Fruit fly (Drosophila melanogaster): ENCODE measurements around the gene CG31229.
A peak's percentile ranks its signal among the peaks of the same experiment; 100 is the strongest.

Gene CG31229

DNA sequence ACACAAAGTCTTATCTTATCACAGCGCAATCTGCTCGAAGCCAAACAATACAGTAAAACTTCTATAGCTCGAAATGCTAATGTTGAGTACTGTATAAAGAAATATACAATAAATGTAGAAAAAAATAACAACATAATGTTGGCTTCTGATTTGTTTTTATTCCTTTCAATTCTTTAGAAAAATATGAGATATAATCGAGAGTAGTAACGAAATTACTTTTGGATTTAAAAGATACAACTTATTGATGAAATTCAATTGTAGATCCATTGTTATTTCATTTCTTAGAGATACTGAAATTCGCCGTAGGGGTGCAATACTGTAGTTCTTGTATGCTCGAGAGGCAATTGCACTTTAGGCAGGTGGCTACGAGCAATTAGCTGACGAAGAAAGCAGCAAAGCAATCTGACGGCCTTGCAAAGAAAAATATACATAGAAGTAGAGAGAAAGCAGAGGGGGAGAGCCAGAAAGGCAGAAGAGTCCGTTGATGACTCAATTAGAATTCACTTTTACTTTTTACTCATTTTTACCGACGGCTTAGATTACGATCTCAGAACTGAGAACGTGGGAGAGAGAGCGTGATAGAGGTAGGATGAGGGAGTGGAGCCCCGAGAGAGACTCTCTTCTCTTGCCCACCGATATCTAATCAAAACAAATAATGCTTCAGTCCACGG is 2.9 kb downstream of the CG31229 start (continued):
- TF ChIP-seq pfk (GFP tag; optimal IDR thresholded peaks at IDR 0.05) = no peak
- TF ChIP-seq CG1024 (GFP tag; IDR thresholded peaks at IDR 0.05) = no peak
- no peak for TF ChIP-seq YL-1 (GFP tag; optimal IDR thresholded peaks at IDR 0.05)
- TF ChIP-seq org-1 (GFP tag; optimal IDR thresholded peaks at IDR 0.05) = peak; percentile 30
- TF ChIP-seq CG6765 (GFP tag; optimal IDR thresholded peaks at IDR 0.05) = peak; percentile 8
- TF ChIP-seq cato (GFP tag; optimal IDR thresholded peaks at IDR 0.05; ENCODE audit: borderline replicate concordance) = no peak
- TF ChIP-seq ssp (GFP tag; IDR thresholded peaks at IDR 0.05) = peak; percentile 24; the same call in 1 of the 2 replicates
- peak; percentile 76 for TF ChIP-seq CG8388 (GFP tag; optimal IDR thresholded peaks at IDR 0.05)
- TF ChIP-seq D (optimal IDR thresholded peaks at IDR 0.05) = no peak
- TF ChIP-seq D (GFP tag; optimal IDR thresholded peaks at IDR 0.05) = no peak
- TF ChIP-seq CG11504 (tag; optimal IDR thresholded peaks at IDR 0.05) = peak; percentile 58
- TF ChIP-seq trem (tag; optimal IDR thresholded peaks at IDR 0.05) = peak; percentile 7
- TF ChIP-seq cwo (GFP tag; optimal IDR thresholded peaks at IDR 0.05) = peak; percentile 32
- TF ChIP-seq CG9797 (GFP tag; optimal IDR thresholded peaks at IDR 0.05) = no peak
- peak; percentile 51 for TF ChIP-seq Fer2 (tag; optimal IDR thresholded peaks at IDR 0.05)
- peak in 1 of 3 experiments; percentile 67 for TF ChIP-seq lola (GFP tag; optimal IDR thresholded peaks at IDR 0.05)
- peak; percentile 95 for TF ChIP-seq Blimp-1 (GFP tag; optimal IDR thresholded peaks at IDR 0.05)
- TF ChIP-seq sna (GFP tag; IDR thresholded peaks at IDR 0.05; ENCODE audit: partially characterized antibody) = no peak
- peak; percentile 22 for TF ChIP-seq Nf-YB (GFP tag; optimal IDR thresholded peaks at IDR 0.05)
- peak; percentile 69 for TF ChIP-seq ind (GFP tag; optimal IDR thresholded peaks at IDR 0.05)
- TF ChIP-seq luna (GFP tag; optimal IDR thresholded peaks at IDR 0.05) = no peak
- TF ChIP-seq Dip3 (GFP tag; optimal IDR thresholded peaks at IDR 0.05) = no peak
- no peak; the same call in 2 of the 3 replicates for TF ChIP-seq ci (GFP tag; IDR thresholded peaks at IDR 0.05)
- TF ChIP-seq sim (GFP tag; IDR thresholded peaks at IDR 0.05) = no peak
- no peak for TF ChIP-seq cg (GFP tag; optimal IDR thresholded peaks at IDR 0.05)
- TF ChIP-seq tll (GFP tag; optimal IDR thresholded peaks at IDR 0.05) = no peak
- TF ChIP-seq CG1602 (GFP tag; optimal IDR thresholded peaks at IDR 0.05) = peak; percentile 24
- TF ChIP-seq CG9727 (GFP tag; optimal IDR thresholded peaks at IDR 0.05) = peak; percentile 41
- TF ChIP-seq oc (tag; optimal IDR thresholded peaks at IDR 0.05) = peak; percentile 3
- no peak for TF ChIP-seq CG5245 (GFP tag; optimal IDR thresholded peaks at IDR 0.05)
- TF ChIP-seq tx (GFP tag; optimal IDR thresholded peaks at IDR 0.05) = no peak
- no peak for TF ChIP-seq CG4707 (GFP tag; optimal IDR thresholded peaks at IDR 0.05)
- TF ChIP-seq sc (optimal IDR thresholded peaks at IDR 0.05) = no peak
- peak; percentile 21 for TF ChIP-seq sc (GFP tag; optimal IDR thresholded peaks at IDR 0.05)
- no peak for TF ChIP-seq Ets97D (GFP tag; optimal IDR thresholded peaks at IDR 0.05)
- TF ChIP-seq Opbp (GFP tag; IDR thresholded peaks at IDR 0.05; ENCODE audit: partially characterized antibody) = no peak
- TF ChIP-seq MTF-1 (GFP tag; optimal IDR thresholded peaks at IDR 0.05; ENCODE audit: borderline replicate concordance) = no peak
- peak; percentile 65 for TF ChIP-seq gsb-n (tag; optimal IDR thresholded peaks at IDR 0.05)
- TF ChIP-seq Neu2 (GFP tag; optimal IDR thresholded peaks at IDR 0.05; ENCODE audit: borderline replicate concordance) = no peak
- TF ChIP-seq gsb (GFP tag; IDR thresholded peaks at IDR 0.05) = no peak
- TF ChIP-seq CG1233 (GFP tag; optimal IDR thresholded peaks at IDR 0.05) = no peak
- peak; percentile 12 for TF ChIP-seq CG14710 (tag; optimal IDR thresholded peaks at IDR 0.05)
- no peak for TF ChIP-seq CkIIα-i1 (GFP tag; IDR thresholded peaks at IDR 0.05)
- TF ChIP-seq CG13424 (tag; optimal IDR thresholded peaks at IDR 0.05) = peak; percentile 67
- TF ChIP-seq B-H1 (GFP tag; IDR thresholded peaks at IDR 0.05) = no peak
- 0 out of 2 replicates have a peak, but pooled peaks have one; percentile 32 for TF ChIP-seq CG7372 (GFP tag; IDR thresholded peaks at IDR 0.05)
- no peak for TF ChIP-seq CG10431 (GFP tag; optimal IDR thresholded peaks at IDR 0.05)
- TF ChIP-seq CG9932 (GFP tag; IDR thresholded peaks at IDR 0.05) = no peak
- no peak for TF ChIP-seq CG6683 (GFP tag; optimal IDR thresholded peaks at IDR 0.05)

Measured in whole organism, embryonic.